Fruit fly (Drosophila melanogaster) whole organism, embryonic: ENCODE data around the gene mRpL49.

Experiments used
- Abd-B ChIP-seq: fragments of 200-800 bp; sonication (Bioruptor generic); optimal IDR thresholded peaks from 2 replicates; lab custom pipeline; 2018; ENCODE audit warnings: missing biosample characterization, mild to moderate bottlenecking, missing genetic modification characterization, moderate library complexity
- B-H1 ChIP-seq: fragments of 200-800 bp; sonication (Bioruptor generic); IDR thresholded peaks from 3 replicates; pipeline ENCODE4 v1.3.6; 2022; ENCODE audit warnings: missing biosample characterization, missing genetic modification characterization
- Bdp1 ChIP-seq: fragments of 200-800 bp; sonication (Bioruptor generic); optimal IDR thresholded peaks from 3 replicates; lab custom pipeline; 2016; ENCODE audit warnings: missing biosample characterization, missing genetic modification characterization
- BtbVII ChIP-seq: fragments of 200-800 bp; sonication (Bioruptor generic); optimal IDR thresholded peaks from 3 replicates; lab custom pipeline; 2017; ENCODE audit warnings: missing biosample characterization, mild to moderate bottlenecking, missing genetic modification characterization
- CG10274 ChIP-seq: fragments of 200-800 bp; sonication (Bioruptor generic); optimal IDR thresholded peaks from 3 replicates; lab custom pipeline; 2017; ENCODE audit warnings: missing biosample characterization, mild to moderate bottlenecking, missing genetic modification characterization
- CG10321 ChIP-seq: fragments of 200-800 bp; sonication (Bioruptor generic); IDR thresholded peaks from 2 replicates; pipeline ENCODE4 v1.3.6; 2022; ENCODE audit warnings: missing biosample characterization, missing genetic modification characterization
- CG10979 ChIP-seq: fragments of 200-800 bp; sonication (Bioruptor generic); optimal IDR thresholded peaks from 2 replicates; lab custom pipeline; 2018; ENCODE audit warnings: missing biosample characterization, mild to moderate bottlenecking, missing genetic modification characterization, moderate library complexity
- CG12104 ChIP-seq: fragments of 200-800 bp; sonication (Bioruptor generic); optimal IDR thresholded peaks from 3 replicates; lab custom pipeline; 2016; ENCODE audit warnings: missing biosample characterization, missing genetic modification characterization
- CG12236 ChIP-seq: fragments of 200-800 bp; sonication (Bioruptor generic); optimal IDR thresholded peaks from 2 replicates; lab custom pipeline; 2016; ENCODE audit warnings: missing biosample characterization, missing genetic modification characterization
- CG13287 ChIP-seq: fragments of 200-800 bp; sonication (Bioruptor generic); IDR thresholded peaks from 2 replicates; pipeline ENCODE4 v1.3.6; 2022; ENCODE audit warnings: missing biosample characterization, missing genetic modification characterization; ENCODE audit not compliant: partially characterized antibody
- CG15479 ChIP-seq: fragments of 200-800 bp; sonication (Bioruptor generic); optimal IDR thresholded peaks from 3 replicates; lab custom pipeline; 2019; ENCODE audit warnings: missing biosample characterization, mild to moderate bottlenecking, missing genetic modification characterization, moderate library complexity
- CG1603 ChIP-seq: fragments of 200-800 bp; sonication (Bioruptor generic); optimal IDR thresholded peaks from 2 replicates; lab custom pipeline; 2019; ENCODE audit warnings: missing biosample characterization, mild to moderate bottlenecking, missing genetic modification characterization, moderate library complexity
- CG18011 ChIP-seq: fragments of 200-800 bp; sonication (Bioruptor generic); optimal IDR thresholded peaks from 2 replicates; lab custom pipeline; 2017; ENCODE audit warnings: missing biosample characterization, missing genetic modification characterization, mild to moderate bottlenecking, moderate library complexity, missing genotype
- CG2889 ChIP-seq: fragments of 200-800 bp; sonication (Bioruptor generic); IDR thresholded peaks from 3 replicates; pipeline ENCODE4 v1.3.6; 2022; ENCODE audit warnings: missing biosample characterization, missing genetic modification characterization
- CG3281 ChIP-seq: fragments of 200-800 bp; sonication (Bioruptor generic); optimal IDR thresholded peaks from 3 replicates; lab custom pipeline; 2017; ENCODE audit warnings: missing biosample characterization, mild to moderate bottlenecking, missing genetic modification characterization
- CG6689 ChIP-seq: fragments of 200-800 bp; sonication (Bioruptor generic); IDR thresholded peaks from 2 replicates; pipeline ENCODE4 v1.3.6; 2022; ENCODE audit warnings: missing biosample characterization, missing genetic modification characterization
- CG6791 ChIP-seq: fragments of 200-800 bp; sonication (Bioruptor generic); IDR thresholded peaks from 3 replicates; pipeline ENCODE4 v1.3.6; 2022; ENCODE audit warnings: missing biosample characterization, missing genetic modification characterization; ENCODE audit not compliant: partially characterized antibody
- CG8359 ChIP-seq: fragments of 200-800 bp; sonication (Bioruptor generic); optimal IDR thresholded peaks from 2 replicates; lab custom pipeline; 2017; ENCODE audit warnings: missing biosample characterization, mild to moderate bottlenecking, missing genetic modification characterization, borderline replicate concordance
- CG9215 ChIP-seq: fragments of 200-800 bp; sonication (Bioruptor generic); IDR thresholded peaks from 2 replicates; pipeline ENCODE4 v1.3.6; 2022; ENCODE audit warnings: missing biosample characterization, missing genetic modification characterization
- CTCF ChIP-seq: fragments of 200-800 bp; sonication (Bioruptor generic); optimal IDR thresholded peaks from 2 replicates; lab custom pipeline; 2017; ENCODE audit warnings: missing biosample characterization, mild to moderate bottlenecking, missing genetic modification characterization, moderate library complexity
- Dp ChIP-seq: fragments of 200-800 bp; sonication (Bioruptor generic); optimal IDR thresholded peaks from 2 replicates; lab custom pipeline; 2018; ENCODE audit warnings: missing biosample characterization, mild to moderate bottlenecking, missing genetic modification characterization, moderate library complexity
- E2f2 ChIP-seq: fragments of 200-800 bp; sonication (Bioruptor generic); IDR thresholded peaks from 2 replicates; pipeline ENCODE4 v1.3.6; 2022; ENCODE audit warnings: missing biosample characterization, missing genetic modification characterization
- GATAe ChIP-seq: fragments of 200-800 bp; sonication (Bioruptor generic); conservative IDR thresholded peaks from 2 replicates; pipeline ENCODE4 v1.3.6; 2022; ENCODE audit warnings: missing biosample characterization, missing genetic modification characterization
- Myb ChIP-seq: fragments of 200-800 bp; sonication (Bioruptor generic); optimal IDR thresholded peaks from 2 replicates; lab custom pipeline; 2016; ENCODE audit warnings: missing biosample characterization, missing genetic modification characterization
- NFAT ChIP-seq: fragments of 200-800 bp; sonication (Bioruptor generic); IDR thresholded peaks from 2 replicates; pipeline ENCODE4 v1.3.6; 2022; ENCODE audit warnings: missing biosample characterization, missing genetic modification characterization
- Rfx ChIP-seq: fragments of 200-800 bp; sonication (Bioruptor generic); IDR thresholded peaks from 2 replicates; pipeline ENCODE4 v1.3.6; 2022; ENCODE audit warnings: missing biosample characterization, missing genetic modification characterization
- Spps ChIP-seq: fragments of 200-800 bp; sonication (Bioruptor generic); optimal IDR thresholded peaks from 2 replicates; lab custom pipeline; 2018; ENCODE audit warnings: missing biosample characterization, mild to moderate bottlenecking, missing genetic modification characterization
- Trl ChIP-seq, 3 experiments: fragments of >200 bp in 2 of 3; fragments of 200-800 bp in 1 of 3; sonication (Bioruptor generic) in 1 of 3; optimal IDR thresholded peaks; 2 replicates in 1 of 3; 3 replicates in 2 of 3; lab custom pipeline; 2016 to 2017; ENCODE audit warnings: missing biosample characterization in 1 of 3, missing genetic modification characterization in 1 of 3
- bbx ChIP-seq: fragments of 200-800 bp; sonication (Bioruptor generic); IDR thresholded peaks from 2 replicates; pipeline ENCODE4 v1.3.6; 2022; ENCODE audit warnings: missing biosample characterization, missing genetic modification characterization; ENCODE audit not compliant: partially characterized antibody
- bsh ChIP-seq, 2 experiments: fragments of 200-800 bp; sonication (Bioruptor generic); optimal IDR thresholded peaks; 2 replicates each; lab custom pipeline; 2017 to 2018; ENCODE audit warnings: mild to moderate bottlenecking in 2 of 2, missing biosample characterization in 2 of 2, missing genetic modification characterization in 2 of 2, moderate library complexity in 1 of 2
- cad ChIP-seq: fragments of >200 bp; optimal IDR thresholded peaks from 2 replicates; lab custom pipeline; 2017; ENCODE audit warnings: missing biosample characterization, missing genetic modification characterization
- chn ChIP-seq: fragments of 200-800 bp; sonication (Bioruptor generic); optimal IDR thresholded peaks from 2 replicates; lab custom pipeline; 2016; ENCODE audit warnings: missing biosample characterization, missing genetic modification characterization
- crc ChIP-seq: fragments of 200-800 bp; sonication (Bioruptor generic); optimal IDR thresholded peaks from 2 replicates; lab custom pipeline; 2016; ENCODE audit warnings: missing biosample characterization, missing genetic modification characterization
- dan ChIP-seq: fragments of 200-800 bp; sonication (Bioruptor generic); IDR thresholded peaks from 2 replicates; pipeline ENCODE4 v1.3.6; 2022; ENCODE audit warnings: missing biosample characterization, missing genetic modification characterization
- disco-r ChIP-seq: fragments of 200-800 bp; sonication (Bioruptor generic); optimal IDR thresholded peaks from 2 replicates; lab custom pipeline; 2016; ENCODE audit warnings: missing biosample characterization, missing genetic modification characterization
- emc ChIP-seq: fragments of 200-800 bp; sonication (Bioruptor generic); optimal IDR thresholded peaks from 2 replicates; lab custom pipeline; 2016; ENCODE audit warnings: missing biosample characterization, missing genetic modification characterization
- esg ChIP-seq: fragments of 200-800 bp; sonication (Bioruptor generic); conservative IDR thresholded peaks from 2 replicates; pipeline ENCODE4 v1.3.6; 2022; ENCODE audit warnings: missing biosample characterization, missing genetic modification characterization
- gt ChIP-seq: fragments of 200-800 bp; sonication (Bioruptor generic); IDR thresholded peaks from 2 replicates; pipeline ENCODE4 v1.3.6; 2022; ENCODE audit warnings: missing biosample characterization, missing genetic modification characterization
- hb ChIP-seq: fragments of 200-800 bp; sonication (Bioruptor generic); IDR thresholded peaks from 3 replicates; pipeline ENCODE4 v1.3.6; 2022; ENCODE audit warnings: missing biosample characterization, missing genetic modification characterization; ENCODE audit not compliant: partially characterized antibody
- insv ChIP-seq, 2 experiments: fragments of 200-800 bp; sonication (Bioruptor generic); optimal IDR thresholded peaks; 3 replicates each; lab custom pipeline; 2016 to 2018; ENCODE audit warnings: missing biosample characterization in 2 of 2, missing genetic modification characterization in 2 of 2
- jumu ChIP-seq: fragments of 200-800 bp; sonication (Bioruptor generic); optimal IDR thresholded peaks from 3 replicates; lab custom pipeline; 2016; ENCODE audit warnings: missing biosample characterization, missing genetic modification characterization
- kay ChIP-seq: fragments of 200-800 bp; sonication (Bioruptor generic); optimal IDR thresholded peaks from 2 replicates; lab custom pipeline; 2016; ENCODE audit warnings: missing biosample characterization, missing genetic modification characterization
- lmd ChIP-seq: fragments of 200-800 bp; sonication (Bioruptor generic); IDR thresholded peaks from 2 replicates; pipeline ENCODE4 v1.3.6; 2022; ENCODE audit warnings: missing biosample characterization, missing genetic modification characterization
- luna ChIP-seq: fragments of 200-800 bp; sonication (Bioruptor generic); optimal IDR thresholded peaks from 2 replicates; lab custom pipeline; 2016; ENCODE audit warnings: missing biosample characterization, missing genetic modification characterization
- maf-S ChIP-seq: fragments of 200-800 bp; sonication (Bioruptor generic); optimal IDR thresholded peaks from 2 replicates; lab custom pipeline; 2016; ENCODE audit warnings: missing biosample characterization, missing genetic modification characterization
- p53 ChIP-seq: fragments of 200-800 bp; sonication (Bioruptor generic); optimal IDR thresholded peaks from 2 replicates; lab custom pipeline; 2016; ENCODE audit warnings: missing biosample characterization, missing genetic modification characterization
- pho ChIP-seq: fragments of 200-800 bp; sonication (Bioruptor generic); optimal IDR thresholded peaks from 2 replicates; lab custom pipeline; 2016; ENCODE audit warnings: missing biosample characterization, missing genetic modification characterization
- psq ChIP-seq: fragments of 200-800 bp; sonication (Bioruptor generic); optimal IDR thresholded peaks from 2 replicates; lab custom pipeline; 2017; ENCODE audit warnings: missing biosample characterization, missing genetic modification characterization
- sd ChIP-seq: fragments of 200-800 bp; sonication (Bioruptor generic); optimal IDR thresholded peaks from 3 replicates; lab custom pipeline; 2018; ENCODE audit warnings: missing biosample characterization, mild to moderate bottlenecking, missing genetic modification characterization, moderate library complexity
- sisA ChIP-seq: fragments of 200-800 bp; sonication (Bioruptor generic); IDR thresholded peaks from 2 replicates; pipeline ENCODE4 v1.3.6; 2022; ENCODE audit warnings: missing biosample characterization, missing genetic modification characterization
- tin ChIP-seq: fragments of 200-800 bp; sonication (Bioruptor generic); optimal IDR thresholded peaks from 3 replicates; lab custom pipeline; 2016; ENCODE audit warnings: missing biosample characterization, missing genetic modification characterization
- tx ChIP-seq: fragments of 200-800 bp; sonication (Bioruptor generic); optimal IDR thresholded peaks from 2 replicates; lab custom pipeline; 2016; ENCODE audit warnings: missing biosample characterization, missing genetic modification characterization

Gene mRpL49

dm6 chrX:12889075-12889474 lies 17.8 kb upstream of the mRpL49 start (continued):
- TF ChIP-seq CG10321 (GFP tag; lab: Robert Waterston, UW), result no peak
- TF ChIP-seq CG9215 (GFP tag; lab: Robert Waterston, UW), result no peak
- no peak for TF ChIP-seq B-H1 (GFP tag; lab: Robert Waterston, UW)
- no peak for TF ChIP-seq pho
- no peak for TF ChIP-seq hb
- no peak for TF ChIP-seq NFAT
- no peak for TF ChIP-seq lmd (GFP tag; lab: Robert Waterston, UW)
- no peak for TF ChIP-seq gt (GFP tag; lab: Robert Waterston, UW)
- TF ChIP-seq CG2889 (GFP tag; lab: Robert Waterston, UW), result no peak
- no peak for TF ChIP-seq psq (GFP tag; lab: Kevin White, UChicago)
- TF ChIP-seq Bdp1 (GFP tag; lab: Kevin White, UChicago), result no peak
- no peak for TF ChIP-seq CG3281 (GFP tag; lab: Kevin White, UChicago)
- no peak for TF ChIP-seq emc (GFP tag; lab: Kevin White, UChicago)
- TF ChIP-seq maf-S (GFP tag; lab: Kevin White, UChicago), result no peak
- no peak for TF ChIP-seq sd (tag; lab: Kevin White, UChicago)
- no peak for TF ChIP-seq Dp (GFP tag; lab: Kevin White, UChicago)
- no peak for TF ChIP-seq CG6791 (GFP tag; lab: Robert Waterston, UW)
- no peak for TF ChIP-seq CG10274
- peak; percentile 12; the same call in 1 of the 2 replicates for TF ChIP-seq Rfx
- TF ChIP-seq tin, result no peak
- TF ChIP-seq Abd-B (GFP tag; lab: Kevin White, UChicago), result no peak
- no peak for TF ChIP-seq dan (GFP tag; lab: Robert Waterston, UW)
- TF ChIP-seq chn (GFP tag; lab: Kevin White, UChicago), result no peak
- TF ChIP-seq p53 (GFP tag; lab: Kevin White, UChicago), result peak; percentile 16
- TF ChIP-seq CG18011 (GFP tag; lab: Kevin White, UChicago), result no peak
- TF ChIP-seq CG6689 (GFP tag; lab: Robert Waterston, UW), result no peak
- TF ChIP-seq CG1603, result peak; percentile 56
- TF ChIP-seq CG12104 (GFP tag; lab: Kevin White, UChicago), result peak; percentile 2
- no peak for TF ChIP-seq cad (GFP tag; lab: Kevin White, UChicago)
- no peak for TF ChIP-seq CG13287
- TF ChIP-seq tx (GFP tag; lab: Kevin White, UChicago), result no peak
- no peak for TF ChIP-seq BtbVII
- no peak for TF ChIP-seq esg (GFP tag; lab: Robert Waterston, UW)
- TF ChIP-seq Spps (tag; lab: Kevin White, UChicago), result no peak
- no peak for TF ChIP-seq Trl (optimal IDR thresholded peaks at IDR 0.05; lab: Kevin White, UChicago)
- TF ChIP-seq Trl (GFP tag; optimal IDR thresholded peaks at IDR 0.05; lab: Kevin White, UChicago), result peak; percentile 5
- TF ChIP-seq kay (GFP tag; lab: Kevin White, UChicago), result no peak
- no peak for TF ChIP-seq bbx (GFP tag; lab: Robert Waterston, UW)
- TF ChIP-seq sisA (GFP tag; lab: Robert Waterston, UW), result no peak
- TF ChIP-seq jumu, result no peak
- no peak for TF ChIP-seq luna
- TF ChIP-seq CG8359 (GFP tag; lab: Kevin White, UChicago), result peak; percentile 36
- no peak for TF ChIP-seq disco-r (GFP tag; lab: Kevin White, UChicago)
- peak; percentile 17 for TF ChIP-seq CTCF
- TF ChIP-seq CG10979, result peak; percentile 27
- TF ChIP-seq E2f2 (GFP tag; lab: Robert Waterston, UW), result no peak
- TF ChIP-seq CG12236, result no peak
- peak in 1 of 2 experiments; percentile 50 for TF ChIP-seq bsh (GFP tag; optimal IDR thresholded peaks at IDR 0.05; lab: Kevin White, UChicago)
- no peak for TF ChIP-seq Myb (GFP tag; lab: Kevin White, UChicago)
- no peak for TF ChIP-seq insv (GFP tag; optimal IDR thresholded peaks at IDR 0.05; lab: Kevin White, UChicago)
- TF ChIP-seq GATAe (GFP tag; lab: Robert Waterston, UW), result no peak
- TF ChIP-seq CG15479 (GFP tag; lab: Kevin White, UChicago), result no peak
- TF ChIP-seq crc (GFP tag; lab: Kevin White, UChicago), result no peak
